Worm (Caenorhabditis elegans) whole organism, late embryonic: Measurements from ENCODE around the gene zig-13.

Experiments used
- ceh-19 ChIP-seq: fragments of 200-800 bp; sonication (Bioruptor generic); optimal IDR thresholded peaks from 2 replicates; lab custom pipeline; 2018; ENCODE audit warnings: mild to moderate bottlenecking, missing genetic modification characterization, missing compliant biosample characterization
- ceh-24 ChIP-seq: sonication (generic microtip); optimal IDR thresholded peaks from 2 replicates; lab custom pipeline; 2016; ENCODE audit warnings: mild to moderate bottlenecking, missing genetic modification characterization, missing compliant biosample characterization
- elt-2 ChIP-seq: sonication (generic microtip); optimal IDR thresholded peaks from 2 replicates; lab custom pipeline; 2016; ENCODE audit warnings: missing genetic modification reagents, missing genetic modification characterization, missing compliant biosample characterization
- odd-2 ChIP-seq: sonication (generic microtip); optimal IDR thresholded peaks from 2 replicates; lab custom pipeline; 2017; ENCODE audit warnings: antibody characterized with exemption, mild to moderate bottlenecking, missing genetic modification characterization, missing compliant biosample characterization
- pqm-1 ChIP-seq: sonication (generic microtip); optimal IDR thresholded peaks from 2 replicates; lab custom pipeline; 2016; ENCODE audit warnings: missing genetic modification characterization, missing compliant biosample characterization

DNA sequence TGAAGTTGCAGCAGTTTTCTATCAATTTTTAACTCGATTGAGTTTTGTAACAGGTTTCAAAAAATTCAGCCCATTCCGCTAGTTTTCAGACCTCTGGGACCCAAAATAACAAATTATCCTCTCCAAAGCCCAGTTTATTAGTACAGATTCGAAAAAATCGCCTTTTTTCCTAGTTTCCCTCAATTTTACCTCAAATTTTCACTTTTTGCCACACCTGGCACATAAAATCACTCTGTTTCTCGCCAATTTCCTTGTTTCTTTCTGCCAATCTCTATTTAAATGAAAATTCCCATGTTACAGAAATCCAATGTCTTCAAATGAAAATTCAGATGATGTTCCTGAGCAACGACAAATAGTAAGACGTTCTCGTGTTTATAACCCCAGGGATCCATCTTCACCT is 24.4 kb downstream of the zig-13 start, which contains the start of gene pals-22:
- TF ChIP-seq odd-2 (no peak), elt-2 (no peak), pqm-1 (tag; lab: Kevin White, UChicago) (no peak), ceh-19 (GFP tag; lab: Kevin White, UChicago) (no peak), ceh-24 (tag; lab: Kevin White, UChicago) (no peak)
